Fruit fly (Drosophila melanogaster): ENCODE results near the gene Blos4.

Gene Blos4

DNA sequence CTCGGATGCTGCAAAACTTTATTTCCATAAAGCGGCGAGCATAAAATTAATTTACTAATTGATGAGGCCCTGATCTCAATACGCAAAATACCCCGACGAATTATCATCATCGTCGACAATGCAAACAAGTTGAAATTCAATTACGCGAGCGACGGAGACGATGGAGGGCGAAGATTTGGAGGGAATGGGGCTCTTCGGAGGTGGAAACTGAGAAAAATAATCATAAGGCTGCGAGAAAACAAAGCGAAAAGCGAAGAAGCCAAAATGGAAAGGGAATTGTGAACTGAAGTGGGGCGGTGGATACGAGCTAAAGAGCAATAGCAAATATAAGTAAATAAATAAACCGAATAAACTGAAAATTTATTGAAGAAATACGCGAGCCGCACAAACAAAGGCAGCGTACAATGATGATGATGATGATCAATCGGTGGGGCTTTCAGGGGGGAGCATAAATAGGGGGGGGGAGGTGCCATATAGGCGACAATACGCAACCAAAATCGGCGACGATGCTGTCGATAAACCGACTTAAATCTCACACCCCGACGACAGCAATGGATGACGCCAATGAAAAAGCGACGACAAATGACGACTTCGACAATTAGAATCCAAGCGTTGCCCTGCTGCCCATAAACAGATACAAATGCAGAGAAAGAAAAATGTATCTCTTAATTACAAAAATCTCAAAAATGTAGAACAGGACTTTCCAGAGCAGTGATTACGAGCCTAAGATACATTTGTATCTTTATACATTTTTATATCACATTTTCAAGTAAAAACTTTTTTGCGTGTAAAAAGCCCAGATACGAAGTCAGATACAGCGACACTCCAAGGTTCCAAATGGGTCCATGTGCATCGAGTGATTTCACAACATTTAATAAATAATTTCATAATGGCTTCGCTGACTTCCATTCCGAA is 40.8 kb upstream of the Blos4 start (continued):
- TF ChIP-seq CG4318 (GFP tag; optimal IDR thresholded peaks at IDR 0.05) (peak; percentile 32), CG1621 (tag; optimal IDR thresholded peaks at IDR 0.05) (peak; percentile 56), Smox (GFP tag; optimal IDR thresholded peaks at IDR 0.05) (peak; percentile 67), CG34406 (GFP tag; optimal IDR thresholded peaks at IDR 0.05) (peak; percentile 77), eg (GFP tag; IDR thresholded peaks at IDR 0.05) (peak; percentile 85), Blimp-1 (GFP tag; optimal IDR thresholded peaks at IDR 0.05) (peak; percentile 3), CG8319 (GFP tag; optimal IDR thresholded peaks at IDR 0.05) (peak; percentile 74), fd85E (GFP tag; optimal IDR thresholded peaks at IDR 0.05) (no peak), cyc (GFP tag; optimal IDR thresholded peaks at IDR 0.05) (peak; percentile 82), Hr4 (GFP tag; optimal IDR thresholded peaks at IDR 0.05) (peak; percentile 69), Hr38 (GFP tag; optimal IDR thresholded peaks at IDR 0.05) (no peak), ss (GFP tag; optimal IDR thresholded peaks at IDR 0.05) (peak; percentile 34 to 51), CG10631 (GFP tag; optimal IDR thresholded peaks at IDR 0.05) (peak; percentile 78), pdm3 (GFP tag; optimal IDR thresholded peaks at IDR 0.05) (peak; percentile 84), lz (GFP tag; optimal IDR thresholded peaks at IDR 0.05) (peak; percentile 68), CG6808 (GFP tag; optimal IDR thresholded peaks at IDR 0.05) (peak; percentile 45), CG32006 (GFP tag; optimal IDR thresholded peaks at IDR 0.05) (peak; percentile 69), spab (GFP tag; optimal IDR thresholded peaks at IDR 0.05) (peak; percentile 52), Ets96B (tag; optimal IDR thresholded peaks at IDR 0.05) (peak; percentile 72), net (GFP tag; optimal IDR thresholded peaks at IDR 0.05) (peak; percentile 75), Eip93F (GFP tag; optimal IDR thresholded peaks at IDR 0.05) (no peak), fd59A (GFP tag; optimal IDR thresholded peaks at IDR 0.05) (peak; percentile 40), Sox14 (GFP tag; optimal IDR thresholded peaks at IDR 0.05) (peak; percentile 69), svp (GFP tag) (peak; percentile 89), CG16779 (tag; optimal IDR thresholded peaks at IDR 0.05) (peak; percentile 5), CG6276 (GFP tag; optimal IDR thresholded peaks at IDR 0.05) (peak; percentile 50), esn (GFP tag; optimal IDR thresholded peaks at IDR 0.05) (peak; percentile 83), Hr39 (GFP tag; optimal IDR thresholded peaks at IDR 0.05) (peak; percentile 81), CG11762 (GFP tag; optimal IDR thresholded peaks at IDR 0.05; ENCODE audit: insufficient read depth) (peak; percentile 65), Gug (GFP tag; IDR thresholded peaks at IDR 0.05) (peak; percentile 64), CG3919 (GFP tag; optimal IDR thresholded peaks at IDR 0.05) (peak; percentile 86), CG8119 (GFP tag; IDR thresholded peaks at IDR 0.05) (peak; percentile 71; the same call in 2 of the 3 replicates), CG6854 (GFP tag; optimal IDR thresholded peaks at IDR 0.05) (peak; percentile 20), Eip78C (GFP tag) (peak; percentile 95), CG7368 (GFP tag; optimal IDR thresholded peaks at IDR 0.05) (peak; percentile 69), CG31627 (GFP tag; optimal IDR thresholded peaks at IDR 0.05) (peak; percentile 79)

DNA sequence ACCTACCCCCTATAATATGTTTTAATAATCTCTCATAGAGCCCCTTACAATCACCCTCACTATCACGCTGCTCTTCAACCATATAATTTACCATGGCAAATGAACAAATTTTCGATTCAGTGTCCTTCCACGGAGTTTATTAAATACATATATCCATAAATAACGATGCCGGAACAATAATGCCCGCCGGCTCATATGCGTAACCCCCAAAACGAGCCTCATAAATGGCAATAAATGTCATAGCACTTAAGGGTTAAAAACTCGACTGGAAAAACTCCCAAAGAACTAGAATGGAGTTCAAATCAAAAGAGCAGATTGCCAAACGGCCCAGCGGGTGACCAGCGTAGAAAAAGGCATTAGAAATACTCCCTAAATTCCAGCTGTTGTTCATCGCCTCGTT is 38.0 kb upstream of the Blos4 start:
- no peak for TF ChIP-seq CG3919 (GFP tag; optimal IDR thresholded peaks at IDR 0.05)
- TF ChIP-seq CG6163 (GFP tag; IDR thresholded peaks at IDR 0.05): no peak
- peak; percentile 8 for TF ChIP-seq Eip78C (GFP tag)

DNA sequence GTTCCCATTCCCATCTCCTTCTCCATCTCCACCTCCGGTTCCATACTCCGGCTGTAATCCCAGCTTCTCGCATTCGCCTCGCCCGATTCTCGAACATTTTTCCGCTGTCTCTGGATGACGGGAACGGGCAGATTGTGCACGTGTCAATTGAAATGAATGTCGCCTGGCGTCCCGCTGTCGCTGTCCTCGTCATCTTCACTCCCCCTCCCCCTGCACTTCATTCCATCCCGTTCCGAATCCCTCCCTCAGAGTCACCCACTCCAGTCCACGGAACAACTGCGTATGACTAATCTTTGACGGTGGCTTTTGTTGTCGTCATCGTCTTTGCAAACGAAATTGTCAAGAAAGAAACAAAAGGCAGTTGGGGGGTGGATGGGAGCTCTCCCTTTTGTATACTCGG is 37.0 kb upstream of the Blos4 start:
- no peak for TF ChIP-seq fd85E (GFP tag; optimal IDR thresholded peaks at IDR 0.05)
- TF ChIP-seq CG11762 (GFP tag; optimal IDR thresholded peaks at IDR 0.05; ENCODE audit: insufficient read depth): no peak
- TF ChIP-seq fkh (GFP tag; optimal IDR thresholded peaks at IDR 0.05): no peak
- TF ChIP-seq pdm3 (GFP tag; optimal IDR thresholded peaks at IDR 0.05): no peak
- no peak for TF ChIP-seq cyc (GFP tag; optimal IDR thresholded peaks at IDR 0.05)
- no peak for TF ChIP-seq Sox102F (GFP tag; optimal IDR thresholded peaks at IDR 0.05)
- TF ChIP-seq ss (GFP tag; optimal IDR thresholded peaks at IDR 0.05): peak in 1 of 2 experiments; percentile 13
